Worm (Caenorhabditis elegans): ENCODE measurements around the gene cdk-12.

The cdk-12 gene

DNA sequence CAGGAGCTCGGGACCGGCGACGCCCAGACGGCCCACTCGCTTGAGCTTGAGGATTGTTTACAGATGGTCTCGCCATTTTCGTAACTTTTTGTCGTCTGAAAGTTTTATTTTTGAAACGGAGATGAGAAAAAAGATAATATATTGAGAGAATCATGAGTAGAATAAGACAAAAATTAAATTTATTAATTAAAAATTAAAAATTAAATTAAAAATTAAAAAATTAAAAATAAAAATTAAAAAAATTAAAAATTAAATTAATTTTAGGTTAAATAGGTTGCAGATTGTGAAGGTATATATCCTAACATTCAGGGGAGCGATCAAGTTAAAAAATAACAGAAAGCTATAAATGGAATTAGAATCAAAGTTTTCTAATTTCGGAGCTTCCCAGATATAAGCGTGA is 46.9 kb downstream of the cdk-12 start, which contains the start of gene B0284.3:
B0284.3 (minus strand) TSS at position 101 of the 400 bp plus-strand sequence.
- TF ChIP-seq tbx-37 (GFP tag; conservative IDR thresholded peaks at IDR 0.05) (no peak), ets-7 (tag; optimal IDR thresholded peaks at IDR 0.05) (no peak), pes-1 (GFP tag; IDR thresholded peaks at IDR 0.05) (no peak), hmg-4 (GFP tag; optimal IDR thresholded peaks at IDR 0.05) (no peak)

DNA sequence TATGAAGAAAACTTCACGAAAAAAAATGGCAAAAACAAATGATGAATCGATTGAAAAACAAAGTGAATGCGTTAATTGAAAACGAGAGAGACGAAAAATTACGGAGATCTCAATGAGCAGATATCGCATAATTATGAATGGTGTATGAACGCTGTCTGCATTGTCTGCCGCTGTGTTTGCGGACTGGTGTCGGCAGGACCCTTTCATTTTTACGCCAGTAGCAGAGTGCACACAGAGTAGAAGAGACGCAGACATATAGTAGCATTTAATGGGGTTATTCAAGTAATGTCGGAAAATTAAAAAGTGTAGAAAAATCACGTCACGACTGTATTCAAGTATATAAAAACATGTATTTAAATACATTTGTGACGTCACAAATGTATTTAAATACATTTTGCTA is 48.0 kb downstream of the cdk-12 start:
- TF ChIP-seq flt-1 (GFP tag; IDR thresholded peaks at IDR 0.05) (no peak), aly-1 (tag; optimal IDR thresholded peaks at IDR 0.05) (no peak), ceh-13 (GFP tag; optimal IDR thresholded peaks at IDR 0.05) (no peak), F13C5.2 (tag; optimal IDR thresholded peaks at IDR 0.05) (peak; percentile 11), tbx-11 (GFP tag; IDR thresholded peaks at IDR 0.05) (no peak), hnd-1 (tag; optimal IDR thresholded peaks at IDR 0.05) (no peak)

DNA sequence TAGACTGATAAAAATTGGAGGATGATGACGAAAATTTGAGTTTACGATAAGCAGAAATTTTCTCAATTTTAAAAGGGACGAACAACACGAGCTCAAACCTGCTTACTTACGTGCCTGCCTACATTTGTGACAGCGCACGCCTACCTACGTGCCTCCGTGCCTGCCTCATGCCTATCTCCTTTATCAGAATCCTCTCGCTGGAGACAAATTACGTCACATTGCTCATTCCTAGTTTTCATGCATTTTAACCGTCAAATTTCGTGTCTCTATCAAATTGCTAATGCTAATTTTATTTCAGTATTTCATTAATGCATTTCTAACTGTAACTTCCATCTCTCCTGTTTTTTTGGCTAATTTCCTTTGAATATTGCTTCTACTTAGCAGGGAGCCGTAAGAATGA is 48.6 kb downstream of the cdk-12 start, which contains the start of gene pals-27:
pals-27 (plus strand) TSS at position 301 of the 400 bp plus-strand sequence.
- TF ChIP-seq scrt-1 (GFP tag; IDR thresholded peaks at IDR 0.05) (no peak), tbx-37 (GFP tag; conservative IDR thresholded peaks at IDR 0.05) (no peak), tbx-11 (GFP tag; IDR thresholded peaks at IDR 0.05) (no peak)

ce11 chrIII:4382118-4382517 is 49.3 kb downstream of the cdk-12 start:
- TF ChIP-seq tra-4 (tag; optimal IDR thresholded peaks at IDR 0.05) (no peak), scrt-1 (GFP tag; IDR thresholded peaks at IDR 0.05) (no peak), ama-1 (optimal IDR thresholded peaks at IDR 0.05) (no peak), tbx-37 (GFP tag; conservative IDR thresholded peaks at IDR 0.05) (no peak), B0310.2 (tag; optimal IDR thresholded peaks at IDR 0.05) (no peak), tbx-11 (GFP tag; IDR thresholded peaks at IDR 0.05) (no peak), sea-1 (GFP tag; conservative IDR thresholded peaks at IDR 0.05) (no peak), hmg-4 (GFP tag; optimal IDR thresholded peaks at IDR 0.05) (no peak), F13C5.2 (tag; optimal IDR thresholded peaks at IDR 0.05) (no peak), hnd-1 (tag; optimal IDR thresholded peaks at IDR 0.05) (no peak), pes-1 (GFP tag; IDR thresholded peaks at IDR 0.05) (no peak), ceh-13 (GFP tag; optimal IDR thresholded peaks at IDR 0.05) (no peak), flt-1 (GFP tag; IDR thresholded peaks at IDR 0.05) (no peak), hmbx-1 (tag; optimal IDR thresholded peaks at IDR 0.05) (no peak), ceh-36 (tag; optimal IDR thresholded peaks at IDR 0.05) (no peak), ets-7 (tag; optimal IDR thresholded peaks at IDR 0.05) (no peak), aly-1 (tag; optimal IDR thresholded peaks at IDR 0.05) (no peak)

DNA sequence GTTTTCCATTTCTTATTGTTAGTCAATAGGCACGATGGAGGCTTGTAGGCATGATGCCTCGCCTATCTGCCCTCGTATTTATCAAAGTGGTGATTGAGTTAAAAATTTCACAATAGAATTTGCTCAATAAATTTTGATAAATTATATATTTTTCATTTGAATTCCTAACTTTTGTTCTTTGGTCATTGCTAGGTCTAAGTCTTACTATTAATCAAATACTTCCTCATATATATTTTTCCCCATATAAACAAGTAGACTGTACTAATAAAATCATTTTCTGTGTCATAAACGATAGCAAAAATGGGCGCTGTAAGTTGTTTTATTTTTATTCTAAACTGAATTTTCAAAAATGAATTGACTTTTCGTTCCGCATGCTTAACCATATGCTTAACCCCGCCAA is 51.7 kb downstream of the cdk-12 start, which contains the start of gene pals-28:
pals-28 (plus strand) TSS at position 301 of the 400 bp plus-strand sequence.
- no peak for TF ChIP-seq ceh-36 (tag; optimal IDR thresholded peaks at IDR 0.05)
- no peak for TF ChIP-seq ceh-13 (GFP tag; optimal IDR thresholded peaks at IDR 0.05)
- no peak for TF ChIP-seq F13C5.2 (tag; optimal IDR thresholded peaks at IDR 0.05)
- no peak for TF ChIP-seq tra-4 (tag; optimal IDR thresholded peaks at IDR 0.05)
- no peak for TF ChIP-seq tbx-11 (GFP tag; IDR thresholded peaks at IDR 0.05)
- TF ChIP-seq scrt-1 (GFP tag; IDR thresholded peaks at IDR 0.05), result no peak
- no peak for TF ChIP-seq sea-1 (GFP tag; conservative IDR thresholded peaks at IDR 0.05)
- TF ChIP-seq pes-1 (GFP tag; IDR thresholded peaks at IDR 0.05), result no peak
- no peak for TF ChIP-seq flt-1 (GFP tag; IDR thresholded peaks at IDR 0.05)

DNA sequence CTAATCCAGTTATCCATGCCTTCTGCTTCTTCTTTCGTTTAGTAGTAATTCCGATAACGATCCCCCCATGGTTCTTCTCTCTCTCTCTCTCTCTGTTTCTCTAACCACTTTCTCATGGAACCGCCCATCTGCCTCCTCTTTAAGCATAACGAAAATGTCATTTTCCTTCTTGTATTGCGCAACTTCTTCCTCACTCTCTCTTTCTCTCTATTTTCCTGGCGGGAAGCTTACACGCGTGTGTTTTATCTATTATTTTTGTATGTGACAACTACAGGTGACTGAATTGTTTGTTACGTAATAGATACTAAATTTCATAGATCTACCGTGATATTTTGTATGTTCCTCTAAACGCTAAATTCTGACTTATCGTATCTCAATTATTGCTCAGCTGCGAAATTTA is 57.6 kb downstream of the cdk-12 start:
- TF ChIP-seq ceh-36 (tag; optimal IDR thresholded peaks at IDR 0.05) (no peak), ets-7 (tag; optimal IDR thresholded peaks at IDR 0.05) (no peak), pes-1 (GFP tag; IDR thresholded peaks at IDR 0.05) (no peak), F13C5.2 (tag; optimal IDR thresholded peaks at IDR 0.05) (no peak), hnd-1 (tag; optimal IDR thresholded peaks at IDR 0.05) (no peak), B0310.2 (tag; optimal IDR thresholded peaks at IDR 0.05) (no peak)

- no peak for TF ChIP-seq ceh-13 (GFP tag; optimal IDR thresholded peaks at IDR 0.05)
- TF ChIP-seq pes-1 (GFP tag; IDR thresholded peaks at IDR 0.05), result no peak
- no peak for TF ChIP-seq sea-1 (GFP tag; conservative IDR thresholded peaks at IDR 0.05)
- TF ChIP-seq hmbx-1 (tag; optimal IDR thresholded peaks at IDR 0.05), result no peak
- TF ChIP-seq ets-7 (tag; optimal IDR thresholded peaks at IDR 0.05), result no peak
- TF ChIP-seq tbx-37 (GFP tag; conservative IDR thresholded peaks at IDR 0.05), result no peak
- no peak for TF ChIP-seq ceh-36 (tag; optimal IDR thresholded peaks at IDR 0.05)
- no peak for TF ChIP-seq scrt-1 (GFP tag; IDR thresholded peaks at IDR 0.05)
- no peak for TF ChIP-seq ama-1 (optimal IDR thresholded peaks at IDR 0.05)
- TF ChIP-seq hnd-1 (tag; optimal IDR thresholded peaks at IDR 0.05), result no peak
- no peak for TF ChIP-seq flt-1 (GFP tag; IDR thresholded peaks at IDR 0.05)
- no peak for TF ChIP-seq hmg-4 (GFP tag; optimal IDR thresholded peaks at IDR 0.05)
- TF ChIP-seq B0310.2 (tag; optimal IDR thresholded peaks at IDR 0.05), result no peak
- TF ChIP-seq F13C5.2 (tag; optimal IDR thresholded peaks at IDR 0.05), result no peak
- TF ChIP-seq aly-1 (tag; optimal IDR thresholded peaks at IDR 0.05), result no peak
These were observed 58.5 kb downstream of the cdk-12 start for ce11 chrIII:4391319-4391718.

Measured in whole organism, early embryonic.